Fruit fly (Drosophila melanogaster) ovary, adult (tissue): ENCODE data around the gene CG5282.

ENCODE experiments used
- CG17801 ChIP-seq: fragments of 200-800 bp; optimal IDR thresholded peaks from 2 replicates; lab custom pipeline; 2019; ENCODE audit warnings: missing biosample characterization, mild to moderate bottlenecking, missing genetic modification characterization, moderate library complexity; ENCODE audit not compliant: partially characterized antibody

The CG5282 gene

dm6 chr3L:20410780-20411179 is 15.1 kb downstream of the CG5282 start:
- TF ChIP-seq CG17801 = peak; percentile 41

DNA sequence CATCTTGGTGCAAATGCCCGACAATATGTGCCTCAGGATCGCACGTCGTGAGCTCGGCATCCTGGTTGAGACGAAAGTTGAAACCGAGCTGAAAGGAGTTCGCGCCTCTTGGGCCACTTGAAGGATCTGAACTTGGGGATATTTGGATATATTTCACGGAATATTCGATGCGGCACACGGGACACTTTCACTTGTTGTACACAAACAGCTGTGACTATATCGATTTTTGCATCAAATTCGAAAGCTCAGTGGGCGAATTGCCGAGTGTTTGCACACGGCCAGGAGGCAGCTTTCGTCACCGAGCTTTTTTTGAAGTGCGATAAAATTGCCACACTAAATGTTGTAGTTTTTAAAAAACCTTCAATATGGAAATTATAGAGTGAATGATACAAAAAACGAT is 15.5 kb downstream of the CG5282 start, which contains the start of gene CG13248:
TSS of gene CG13248 (minus strand) at position 222 of the 400 bp plus-strand sequence.
- no peak for TF ChIP-seq CG17801

dm6 chr3L:20405971-20406948 is 19.6 kb downstream of the CG5282 start:
- TF ChIP-seq CG17801 = no peak

dm6 chr3L:20405337-20405887 is 20.5 kb downstream of the CG5282 start:
- TF ChIP-seq CG17801 = no peak

- TF ChIP-seq CG17801 = no peak
Measured at dm6 chr3L:20404515-20404914, 21.4 kb downstream of the CG5282 start.

DNA sequence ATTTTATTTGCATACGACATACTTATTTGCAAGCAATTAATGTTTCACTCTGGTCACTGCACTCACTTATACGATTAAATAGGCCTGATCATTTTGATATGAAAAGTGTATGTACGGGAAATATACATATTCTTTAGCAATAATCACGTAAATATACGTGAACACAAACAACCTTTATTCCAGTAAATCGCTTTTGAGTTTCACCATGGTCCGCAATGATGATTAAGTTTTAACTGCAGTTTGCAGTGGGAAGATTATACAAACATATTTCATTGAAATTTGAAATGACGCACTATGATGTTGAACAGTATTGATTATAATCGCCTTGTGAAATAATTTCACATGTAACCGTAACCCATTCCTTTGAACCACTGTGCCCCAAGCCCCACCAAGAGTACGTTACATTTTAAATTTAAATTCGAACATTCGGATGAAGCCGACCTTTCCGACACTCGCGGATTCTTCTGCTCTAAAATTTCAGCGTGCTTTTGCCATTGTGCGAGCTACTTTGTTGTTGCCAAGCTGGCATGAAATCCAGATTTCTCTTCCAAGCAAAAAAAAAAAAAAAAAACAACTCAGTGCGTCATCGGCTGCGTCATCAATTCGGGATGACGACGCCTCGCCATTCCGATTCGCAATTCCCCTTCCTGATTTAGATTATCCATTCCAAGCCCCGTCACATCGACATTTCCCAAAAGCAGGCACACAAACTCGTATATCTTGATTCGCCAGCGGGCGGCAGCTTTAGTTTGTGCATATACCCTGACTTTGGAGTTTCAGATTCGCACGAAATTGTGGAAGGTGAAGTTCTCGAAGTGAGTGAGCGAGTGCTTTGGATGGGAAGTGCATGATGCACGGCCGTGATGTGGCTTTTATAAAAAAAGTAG is 22.1 kb downstream of the CG5282 start:
- no peak for TF ChIP-seq CG17801

DNA sequence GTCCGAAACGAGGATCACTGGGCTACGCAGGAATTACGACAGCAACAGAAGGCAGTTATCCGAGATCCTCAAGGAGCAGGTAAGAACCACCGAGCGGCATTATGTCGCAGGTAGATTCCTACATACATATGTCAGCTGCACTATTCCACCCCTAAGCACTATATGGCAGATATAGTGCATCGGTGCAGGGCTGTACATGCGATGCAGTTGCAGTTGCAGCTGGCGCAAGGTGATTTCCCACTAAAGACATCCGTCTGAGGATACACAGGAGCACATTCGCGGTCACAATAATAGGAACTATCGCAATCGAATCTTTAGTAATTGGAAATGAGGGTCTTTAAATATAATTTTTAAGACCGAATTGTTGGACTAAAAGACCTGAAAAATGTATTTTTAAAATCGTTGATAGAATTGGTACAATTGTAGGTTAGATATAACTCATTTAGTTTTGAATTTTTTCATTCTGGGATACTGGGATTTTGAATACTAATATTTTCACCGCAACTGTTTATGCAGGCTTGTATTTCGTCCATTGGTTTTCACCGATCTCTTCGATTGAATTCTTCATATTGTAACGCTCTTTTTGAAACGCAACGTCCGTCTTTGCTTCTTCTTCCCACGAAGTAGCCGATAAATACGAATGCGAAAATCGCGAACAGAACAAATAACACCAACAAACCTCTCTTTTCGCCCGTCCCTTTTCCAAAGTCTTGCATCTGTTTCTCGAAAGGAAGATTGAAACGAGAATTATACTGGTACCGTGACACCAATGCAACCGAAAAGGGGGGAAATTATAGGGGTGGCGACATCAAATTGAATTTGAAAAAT is 23.0 kb downstream of the CG5282 start:
- TF ChIP-seq CG17801 = no peak

dm6 chr3L:20401026-20401912 is 24.6 kb downstream of the CG5282 start, which contains the start of gene trbl:
TSS of gene trbl (minus strand) at chr3L:20401609.
- peak; percentile 77 for TF ChIP-seq CG17801

DNA sequence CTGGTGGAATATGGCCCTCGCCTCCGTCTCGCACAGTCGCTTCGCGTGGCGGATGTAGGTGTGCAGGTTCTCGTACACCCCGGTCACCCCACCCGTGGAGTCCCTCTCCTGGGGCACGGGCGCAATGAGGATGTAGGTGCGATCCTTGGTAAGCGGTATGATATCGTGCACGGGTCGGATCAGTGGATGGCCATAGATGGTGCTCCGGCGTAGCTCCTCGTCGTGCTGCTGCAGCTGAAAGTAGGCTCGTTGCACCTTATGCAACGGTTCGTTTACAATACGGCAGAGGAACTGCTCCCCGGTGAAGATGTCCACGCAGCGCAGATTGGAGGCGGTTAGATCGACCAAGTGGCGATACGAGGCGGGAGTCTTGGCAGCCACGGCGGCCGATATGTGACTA is 25.4 kb downstream of the CG5282 start:
- TF ChIP-seq CG17801 = no peak

DNA sequence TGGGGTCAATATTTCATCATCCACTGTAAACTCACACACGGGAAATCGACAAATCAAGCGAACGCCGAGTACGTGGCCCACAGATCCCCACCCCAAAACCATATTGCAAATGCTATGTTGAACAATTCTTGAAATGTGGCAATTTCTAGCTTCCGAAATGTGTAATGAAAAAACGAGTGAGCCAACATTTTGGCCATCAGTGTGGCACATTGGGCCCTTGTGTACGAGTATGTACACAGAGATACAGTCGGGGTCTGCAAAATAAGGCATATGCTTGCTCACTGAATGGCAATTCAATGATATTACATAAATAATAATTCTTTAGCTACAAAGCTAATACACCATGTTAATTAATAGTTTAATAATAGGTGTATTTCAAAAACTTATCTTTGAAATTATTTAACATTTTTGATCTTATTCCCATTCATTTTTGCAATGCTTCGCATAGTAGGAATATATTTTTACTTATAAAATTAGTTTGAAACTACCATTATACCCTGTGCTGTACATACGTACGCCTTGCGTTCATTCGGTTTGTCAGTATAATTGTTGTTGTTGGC is 26.2 kb downstream of the CG5282 start:
- TF ChIP-seq CG17801 = peak; percentile 88

dm6 chr3L:20398243-20399222 is 27.3 kb downstream of the CG5282 start:
- peak; percentile 60 for TF ChIP-seq CG17801

dm6 chr3L:20397770-20398169 is 28.1 kb downstream of the CG5282 start:
- no peak for TF ChIP-seq CG17801

dm6 chr3L:20396047-20396446 is 29.8 kb downstream of the CG5282 start:
- TF ChIP-seq CG17801 = no peak
